Worm (Caenorhabditis elegans) whole organism, L3 larva: ENCODE measurements around the gene ptp-4A2.

Source experiments
- R02D3.7 ChIP-seq: fragments of 150-350 bp; optimal IDR thresholded peaks from 2 replicates; lab custom pipeline; 2014; ENCODE audit warnings: missing biosample characterization, missing genetic modification characterization
- aly-2 ChIP-seq: fragments of 150-350 bp; optimal IDR thresholded peaks from 2 replicates; lab custom pipeline; 2014; ENCODE audit warnings: missing biosample characterization, missing genetic modification characterization
- ama-1 ChIP-seq: fragments of 150-350 bp; optimal IDR thresholded peaks from 2 replicates; lab custom pipeline; 2018
- ceh-28 ChIP-seq: fragments of 150-350 bp; optimal IDR thresholded peaks from 2 replicates; lab custom pipeline; 2014; ENCODE audit warnings: missing biosample characterization, missing genetic modification reagents, missing genetic modification characterization
- ceh-9 ChIP-seq: sonication (generic microtip); optimal IDR thresholded peaks from 2 replicates; lab custom pipeline; 2018; ENCODE audit warnings: missing biosample characterization, missing genetic modification characterization
- elt-3 ChIP-seq, 3 experiments: fragments of 150-350 bp in 1 of 3; sonication (generic microtip) in 2 of 3; optimal IDR thresholded peaks; 2 replicates in 2 of 3; 4 replicates in 1 of 3; lab custom pipeline; 2014 to 2017; ENCODE audit warnings: missing biosample characterization in 3 of 3, missing genetic modification characterization in 3 of 3
- nhr-11 ChIP-seq: fragments of 150-350 bp; optimal IDR thresholded peaks from 2 replicates; lab custom pipeline; 2014; ENCODE audit warnings: missing biosample characterization, missing genetic modification characterization
- ztf-4 ChIP-seq: fragments of 150-350 bp; optimal IDR thresholded peaks from 2 replicates; lab custom pipeline; 2014; ENCODE audit warnings: missing biosample characterization, missing genetic modification characterization

ptp-4A2 gene

ce11 chrX:3895577-3895976 lies 47.5 kb downstream of the ptp-4A2 start, which contains the start of gene F47F2.3:
Gene F47F2.3, minus strand, starts transcription at chrX:3895677.
- no peak for TF ChIP-seq ceh-28 (tag; lab: Kevin White, UChicago)
- no peak for TF ChIP-seq elt-3 (tag; optimal IDR thresholded peaks at IDR 0.05; lab: Kevin White, UChicago)
- TF ChIP-seq nhr-11 = no peak
- TF ChIP-seq ceh-9 (tag; lab: Kevin White, UChicago) = no peak
- TF ChIP-seq aly-2 (tag; lab: Kevin White, UChicago) = no peak
- no peak for TF ChIP-seq R02D3.7 (tag; lab: Kevin White, UChicago)
- no peak for TF ChIP-seq ztf-4
- TF ChIP-seq ama-1 (lab: Kevin White, UChicago) = no peak
